Fruit fly (Drosophila melanogaster) whole organism, embryonic: ENCODE results near the gene CG4313.

Experiments used
- Ada2b ChIP-seq: fragments of 200-800 bp; sonication (Bioruptor generic); IDR thresholded peaks from 2 replicates; pipeline ENCODE4 v1.3.6; 2022; ENCODE audit warnings: missing biosample characterization, missing genetic modification characterization
- CG11456 ChIP-seq: fragments of 200-800 bp; sonication (Bioruptor generic); IDR thresholded peaks from 3 replicates; pipeline ENCODE4 v1.3.6; 2022; ENCODE audit warnings: missing biosample characterization, missing genetic modification characterization
- CG14050 ChIP-seq: fragments of 200-800 bp; sonication (Bioruptor generic); IDR thresholded peaks from 3 replicates; pipeline ENCODE4 v1.3.6; 2022; ENCODE audit warnings: missing biosample characterization, missing genetic modification characterization
- CG2678 ChIP-seq: fragments of 200-800 bp; sonication (Bioruptor generic); optimal IDR thresholded peaks from 3 replicates; lab custom pipeline; 2019; ENCODE audit warnings: missing biosample characterization, mild to moderate bottlenecking, missing genetic modification characterization, moderate library complexity
- Ssrp ChIP-seq: fragments of 200-800 bp; sonication (Bioruptor generic); optimal IDR thresholded peaks from 2 replicates; lab custom pipeline; 2018; ENCODE audit warnings: missing biosample characterization, mild to moderate bottlenecking, missing genetic modification characterization, moderate library complexity
- crc ChIP-seq: fragments of 200-800 bp; sonication (Bioruptor generic); optimal IDR thresholded peaks from 2 replicates; lab custom pipeline; 2016; ENCODE audit warnings: missing biosample characterization, missing genetic modification characterization
- hkb ChIP-seq, 2 experiments: fragments of 200-800 bp in 1 of 2; fragments of >200 bp in 1 of 2; sonication (Bioruptor generic) in 1 of 2; IDR thresholded peaks in 1 of 2; optimal IDR thresholded peaks in 1 of 2; 2 replicates each; pipeline versions ENCODE4 v1.3.6 to Lab custom; 2017 to 2022; ENCODE audit warnings: missing biosample characterization in 1 of 2, missing genetic modification characterization in 1 of 2
- pita ChIP-seq: fragments of 200-800 bp; sonication (Bioruptor generic); optimal IDR thresholded peaks from 2 replicates; lab custom pipeline; 2017; ENCODE audit warnings: missing biosample characterization, mild to moderate bottlenecking, missing genetic modification characterization
- slbo ChIP-seq: fragments of 200-800 bp; sonication (Bioruptor generic); IDR thresholded peaks from 2 replicates; pipeline ENCODE4 v1.3.6; 2022; ENCODE audit warnings: missing biosample characterization, missing genetic modification characterization
- trem ChIP-seq: fragments of 200-800 bp; optimal IDR thresholded peaks from 3 replicates; lab custom pipeline; 2019; ENCODE audit warnings: missing biosample characterization, mild to moderate bottlenecking, missing genetic modification characterization, moderate library complexity
- tup ChIP-seq: fragments of 200-800 bp; sonication (Bioruptor generic); optimal IDR thresholded peaks from 2 replicates; lab custom pipeline; 2016; ENCODE audit warnings: missing biosample characterization, mild to moderate bottlenecking, missing genetic modification characterization, moderate library complexity

DNA sequence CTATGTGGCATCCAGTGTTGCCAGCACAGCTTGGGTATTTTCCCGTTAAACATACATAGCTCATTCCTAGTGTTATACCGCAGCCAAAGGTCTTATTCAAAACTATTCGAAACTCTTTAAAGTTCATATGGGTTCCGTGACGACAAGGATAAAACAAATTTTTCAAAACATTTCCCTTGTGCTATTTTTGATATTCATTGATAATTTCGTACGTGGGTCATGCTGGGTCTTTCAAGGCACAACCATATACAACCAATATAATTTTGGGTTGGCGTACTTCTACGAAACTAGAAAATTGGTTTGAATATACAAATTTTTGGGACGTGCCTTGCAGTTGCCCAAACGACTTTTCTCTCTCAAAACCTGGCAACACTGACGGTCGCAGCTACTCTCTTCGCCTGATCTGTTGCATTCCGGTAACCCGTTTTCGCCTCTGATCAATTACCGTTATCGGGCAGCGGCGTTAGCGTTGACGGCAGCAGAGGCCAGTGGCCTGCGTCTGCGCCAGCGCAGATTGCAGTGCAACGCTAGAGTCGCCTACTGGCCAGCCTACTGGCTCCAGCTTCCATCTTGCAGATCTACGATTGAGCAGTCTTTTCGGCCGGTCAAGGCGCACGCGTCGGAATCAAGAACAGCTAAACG lies 9.4 kb upstream of the CG4313 start:
- no peak for TF ChIP-seq CG14050 (GFP tag; lab: Robert Waterston, UW)
- TF ChIP-seq CG2678 (tag; lab: Kevin White, UChicago): no peak
- no peak for TF ChIP-seq Ada2b (GFP tag; lab: Robert Waterston, UW)
- TF ChIP-seq slbo (GFP tag; lab: Robert Waterston, UW): no peak
- no peak for TF ChIP-seq pita (GFP tag; lab: Kevin White, UChicago)
- no peak for TF ChIP-seq crc (GFP tag; lab: Kevin White, UChicago)
- no peak for TF ChIP-seq hkb (optimal IDR thresholded peaks at IDR 0.05; lab: Kevin White, UChicago)
- TF ChIP-seq hkb (GFP tag; IDR thresholded peaks at IDR 0.05; lab: Robert Waterston, UW): no peak
- no peak for TF ChIP-seq trem (tag; lab: Kevin White, UChicago)
- peak; percentile 14 for TF ChIP-seq Ssrp (tag; lab: Kevin White, UChicago)
- no peak for TF ChIP-seq CG11456
- no peak for TF ChIP-seq tup (GFP tag; lab: Kevin White, UChicago)
